Fruit fly (Drosophila melanogaster) Kc167 (cell line): Measurements from ENCODE around the gene CG12689.

Experiments used
- Sin3A ChIP-seq: fragments of >200 bp; optimal IDR thresholded peaks from 2 replicates; lab custom pipeline; 2018; ENCODE audit warnings: missing external identifiers
- h ChIP-seq: fragments of >200 bp; optimal IDR thresholded peaks from 3 replicates; lab custom pipeline; 2018; ENCODE audit warnings: missing external identifiers
- insv ChIP-seq: fragments of >200 bp; optimal IDR thresholded peaks from 3 replicates; lab custom pipeline; 2018; ENCODE audit warnings: missing external identifiers
- ttk ChIP-seq: sonication (Bioruptor generic); optimal IDR thresholded peaks from 2 replicates; lab custom pipeline; 2017; ENCODE audit warnings: missing external identifiers

DNA sequence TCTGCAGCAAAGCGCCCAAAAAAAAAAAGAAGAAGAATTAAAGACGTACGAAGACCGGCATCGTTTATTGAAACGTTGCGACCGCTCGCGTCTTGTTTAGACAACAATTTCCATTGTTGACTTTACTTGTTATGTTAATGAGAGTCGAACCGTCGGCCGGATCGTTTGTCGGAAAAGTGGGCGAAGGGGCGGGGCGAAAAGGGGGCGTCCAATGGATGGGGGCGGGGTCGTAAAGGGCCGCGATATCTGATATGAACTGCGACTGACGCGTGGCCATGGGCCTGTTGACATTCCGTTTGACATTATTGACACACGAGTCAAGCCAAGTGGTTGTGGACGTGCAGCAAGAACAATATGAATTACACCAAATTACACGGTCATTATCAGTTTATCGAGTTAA lies 32.5 kb downstream of the CG12689 start:
- TF ChIP-seq h (lab: Kevin White, UChicago) (no peak), insv (no peak), ttk (lab: Kevin White, UChicago) (no peak), Sin3A (lab: Kevin White, UChicago) (no peak)
